Fruit fly (Drosophila melanogaster) whole organism, embryonic: ENCODE measurements around the gene Dhpr.

Source experiments
- ATbp ChIP-seq: fragments of 200-800 bp; sonication (Bioruptor generic); optimal IDR thresholded peaks from 2 replicates; lab custom pipeline; 2017; ENCODE audit warnings: missing biosample characterization, mild to moderate bottlenecking, missing genetic modification characterization, missing genetic modification reagents
- Atf-2 ChIP-seq: fragments of 200-800 bp; sonication (Bioruptor generic); optimal IDR thresholded peaks from 2 replicates; lab custom pipeline; 2016; ENCODE audit warnings: missing biosample characterization, missing genetic modification characterization
- CG11456 ChIP-seq: fragments of 200-800 bp; sonication (Bioruptor generic); IDR thresholded peaks from 3 replicates; pipeline ENCODE4 v1.3.6; 2022; ENCODE audit warnings: missing biosample characterization, missing genetic modification characterization
- CG11723 ChIP-seq: fragments of 200-800 bp; sonication (Bioruptor generic); optimal IDR thresholded peaks from 2 replicates; lab custom pipeline; 2017; ENCODE audit warnings: missing biosample characterization, mild to moderate bottlenecking, missing genetic modification characterization
- CG12391 ChIP-seq: fragments of 200-800 bp; sonication (Bioruptor generic); optimal IDR thresholded peaks from 3 replicates; lab custom pipeline; 2018; ENCODE audit warnings: missing biosample characterization, mild to moderate bottlenecking, missing genetic modification characterization, moderate library complexity
- CG15479 ChIP-seq: fragments of 200-800 bp; sonication (Bioruptor generic); optimal IDR thresholded peaks from 3 replicates; lab custom pipeline; 2019; ENCODE audit warnings: missing biosample characterization, mild to moderate bottlenecking, missing genetic modification characterization, moderate library complexity
- CG1647 ChIP-seq: fragments of 200-800 bp; sonication (Bioruptor generic); optimal IDR thresholded peaks from 3 replicates; lab custom pipeline; 2016; ENCODE audit warnings: missing biosample characterization, missing genetic modification characterization
- CG17361 ChIP-seq: fragments of 200-800 bp; sonication (Bioruptor generic); IDR thresholded peaks from 3 replicates; pipeline ENCODE4 v1.3.6; 2022; ENCODE audit warnings: missing biosample characterization, missing genetic modification characterization
- CG2116 ChIP-seq: fragments of 200-800 bp; sonication (Bioruptor generic); optimal IDR thresholded peaks from 3 replicates; lab custom pipeline; 2018; ENCODE audit warnings: missing biosample characterization, mild to moderate bottlenecking, missing genetic modification characterization
- CG2120 ChIP-seq: fragments of 200-800 bp; sonication (Bioruptor generic); optimal IDR thresholded peaks from 3 replicates; lab custom pipeline; 2016; ENCODE audit warnings: missing biosample characterization, missing genetic modification characterization
- CG3281 ChIP-seq: fragments of 200-800 bp; sonication (Bioruptor generic); optimal IDR thresholded peaks from 3 replicates; lab custom pipeline; 2017; ENCODE audit warnings: missing biosample characterization, mild to moderate bottlenecking, missing genetic modification characterization
- CG34376 ChIP-seq: fragments of 200-800 bp; sonication (Bioruptor generic); optimal IDR thresholded peaks from 2 replicates; lab custom pipeline; 2018; ENCODE audit warnings: missing biosample characterization, mild to moderate bottlenecking, missing genetic modification characterization
- CG4730 ChIP-seq: fragments of 200-800 bp; sonication (Bioruptor generic); IDR thresholded peaks from 2 replicates; pipeline ENCODE4 v1.3.6; 2022; ENCODE audit warnings: missing biosample characterization, missing genetic modification characterization
- CG5245 ChIP-seq: fragments of 200-800 bp; sonication (Bioruptor generic); optimal IDR thresholded peaks from 3 replicates; lab custom pipeline; 2016; ENCODE audit warnings: missing biosample characterization, missing genetic modification characterization
- CG8478 ChIP-seq: fragments of >200 bp; optimal IDR thresholded peaks from 2 replicates; lab custom pipeline; 2018
- CG8765 ChIP-seq: fragments of 200-800 bp; sonication (Bioruptor generic); IDR thresholded peaks from 2 replicates; pipeline ENCODE4 v1.3.6; 2022; ENCODE audit warnings: missing biosample characterization, missing genetic modification characterization
- CoRest ChIP-seq: fragments of 200-800 bp; sonication (Bioruptor generic); optimal IDR thresholded peaks from 3 replicates; lab custom pipeline; 2018; ENCODE audit warnings: missing biosample characterization, mild to moderate bottlenecking, missing genetic modification characterization, moderate library complexity
- D19A ChIP-seq: fragments of 200-800 bp; optimal IDR thresholded peaks from 3 replicates; lab custom pipeline; 2019; ENCODE audit warnings: missing biosample characterization, mild to moderate bottlenecking, missing genetic modification characterization, moderate library complexity
- Dbx ChIP-seq: fragments of 200-800 bp; sonication (Bioruptor generic); IDR thresholded peaks from 3 replicates; pipeline ENCODE4 v1.3.6; 2022; ENCODE audit warnings: missing biosample characterization, missing genetic modification characterization
- Deaf1 ChIP-seq: fragments of 200-800 bp; optimal IDR thresholded peaks from 3 replicates; lab custom pipeline; 2019; ENCODE audit warnings: missing biosample characterization, mild to moderate bottlenecking, missing genetic modification characterization, moderate library complexity
- Dll ChIP-seq: fragments of 200-800 bp; sonication (Bioruptor generic); IDR thresholded peaks from 4 replicates; pipeline ENCODE4 v1.3.6; 2022; ENCODE audit warnings: missing biosample characterization, missing genetic modification characterization; ENCODE audit not compliant: partially characterized antibody
- E2f2 ChIP-seq: fragments of 200-800 bp; sonication (Bioruptor generic); IDR thresholded peaks from 2 replicates; pipeline ENCODE4 v1.3.6; 2022; ENCODE audit warnings: missing biosample characterization, missing genetic modification characterization
- GATAe ChIP-seq: fragments of 200-800 bp; sonication (Bioruptor generic); conservative IDR thresholded peaks from 2 replicates; pipeline ENCODE4 v1.3.6; 2022; ENCODE audit warnings: missing biosample characterization, missing genetic modification characterization
- Ptx1 ChIP-seq: fragments of 200-800 bp; sonication (Bioruptor generic); IDR thresholded peaks from 2 replicates; pipeline ENCODE4 v1.3.6; 2022; ENCODE audit warnings: missing biosample characterization, missing genetic modification characterization
- Sry-δ ChIP-seq: fragments of 200-800 bp; sonication (Bioruptor generic); optimal IDR thresholded peaks from 2 replicates; lab custom pipeline; 2016; ENCODE audit warnings: missing biosample characterization, missing genetic modification characterization
- Xrp1 ChIP-seq: fragments of 200-800 bp; sonication (Bioruptor generic); IDR thresholded peaks from 2 replicates; pipeline ENCODE4 v1.3.6; 2022; ENCODE audit warnings: missing biosample characterization, missing genetic modification characterization
- al ChIP-seq: fragments of 200-800 bp; sonication (Bioruptor generic); IDR thresholded peaks from 2 replicates; pipeline ENCODE4 v1.3.6; 2022; ENCODE audit warnings: missing biosample characterization, missing genetic modification characterization
- amos ChIP-seq: fragments of 200-800 bp; sonication (Bioruptor generic); IDR thresholded peaks from 2 replicates; pipeline ENCODE4 v1.3.6; 2022; ENCODE audit warnings: missing biosample characterization, missing genetic modification characterization; ENCODE audit not compliant: partially characterized antibody
- bcd ChIP-seq: fragments of 200-800 bp; sonication (Bioruptor generic); optimal IDR thresholded peaks from 2 replicates; lab custom pipeline; 2017; ENCODE audit warnings: missing biosample characterization, mild to moderate bottlenecking, missing genetic modification characterization
- bigmax ChIP-seq: fragments of 200-800 bp; sonication (Bioruptor generic); optimal IDR thresholded peaks from 2 replicates; lab custom pipeline; 2018; ENCODE audit warnings: missing biosample characterization, mild to moderate bottlenecking, missing genetic modification characterization
- br ChIP-seq: fragments of >200 bp; optimal IDR thresholded peaks from 2 replicates; lab custom pipeline; 2017
- crp ChIP-seq, 2 experiments: fragments of 200-800 bp; sonication (Bioruptor generic); optimal IDR thresholded peaks; 2 replicates in 1 of 2; 3 replicates in 1 of 2; lab custom pipeline; 2017; ENCODE audit warnings: missing biosample characterization in 2 of 2, missing genetic modification characterization in 2 of 2, mild to moderate bottlenecking in 1 of 2, moderate library complexity in 1 of 2
- ewg ChIP-seq: fragments of 200-800 bp; sonication (Bioruptor generic); optimal IDR thresholded peaks from 3 replicates; lab custom pipeline; 2017; ENCODE audit warnings: mild to moderate bottlenecking, missing biosample characterization, missing genetic modification reagents, missing genetic modification characterization
- eyg ChIP-seq: fragments of 200-800 bp; sonication (Bioruptor generic); optimal IDR thresholded peaks from 3 replicates; lab custom pipeline; 2016; ENCODE audit warnings: missing biosample characterization, missing genetic modification characterization
- gsb-n ChIP-seq: fragments of 200-800 bp; sonication (Bioruptor generic); optimal IDR thresholded peaks from 3 replicates; lab custom pipeline; 2018; ENCODE audit warnings: missing biosample characterization, mild to moderate bottlenecking, missing genetic modification characterization
- insv ChIP-seq, 2 experiments: fragments of 200-800 bp; sonication (Bioruptor generic); optimal IDR thresholded peaks; 3 replicates each; lab custom pipeline; 2016 to 2018; ENCODE audit warnings: missing biosample characterization in 2 of 2, missing genetic modification characterization in 2 of 2
- jing ChIP-seq: fragments of 200-800 bp; sonication (Bioruptor generic); optimal IDR thresholded peaks from 2 replicates; lab custom pipeline; 2018; ENCODE audit warnings: missing biosample characterization, mild to moderate bottlenecking, missing genetic modification characterization
- jumu ChIP-seq: fragments of 200-800 bp; sonication (Bioruptor generic); optimal IDR thresholded peaks from 3 replicates; lab custom pipeline; 2016; ENCODE audit warnings: missing biosample characterization, missing genetic modification characterization
- lab ChIP-seq: fragments of 200-800 bp; sonication (Bioruptor generic); optimal IDR thresholded peaks from 3 replicates; lab custom pipeline; 2017; ENCODE audit warnings: missing biosample characterization, missing genetic modification characterization, mild to moderate bottlenecking, moderate library complexity, missing genetic modification reagents
- lola ChIP-seq, 3 experiments: fragments of >200 bp in 2 of 3; fragments of 200-800 bp in 1 of 3; sonication (Bioruptor generic) in 1 of 3; optimal IDR thresholded peaks; 2 replicates each; lab custom pipeline; 2017 to 2019; ENCODE audit warnings: missing biosample characterization in 3 of 3, missing genetic modification characterization in 3 of 3, mild to moderate bottlenecking in 1 of 3, moderate library complexity in 1 of 3
- oc ChIP-seq: fragments of 200-800 bp; sonication (Bioruptor generic); optimal IDR thresholded peaks from 2 replicates; lab custom pipeline; 2018; ENCODE audit warnings: missing biosample characterization, mild to moderate bottlenecking, missing genetic modification characterization, moderate library complexity
- pfk ChIP-seq: fragments of 200-800 bp; sonication (Bioruptor generic); optimal IDR thresholded peaks from 2 replicates; lab custom pipeline; 2018; ENCODE audit warnings: missing biosample characterization, mild to moderate bottlenecking, missing genetic modification characterization, moderate library complexity
- pho ChIP-seq: fragments of 200-800 bp; sonication (Bioruptor generic); optimal IDR thresholded peaks from 2 replicates; lab custom pipeline; 2016; ENCODE audit warnings: missing biosample characterization, missing genetic modification characterization
- salm ChIP-seq: fragments of 200-800 bp; sonication (Bioruptor generic); optimal IDR thresholded peaks from 2 replicates; lab custom pipeline; 2018; ENCODE audit warnings: missing biosample characterization, mild to moderate bottlenecking, missing genetic modification characterization
- stwl ChIP-seq: fragments of 200-800 bp; sonication (Bioruptor generic); optimal IDR thresholded peaks from 3 replicates; lab custom pipeline; 2018; ENCODE audit warnings: missing biosample characterization, mild to moderate bottlenecking, missing genetic modification characterization, moderate library complexity
- trh ChIP-seq: fragments of 200-800 bp; sonication (Bioruptor generic); optimal IDR thresholded peaks from 2 replicates; lab custom pipeline; 2016; ENCODE audit warnings: missing biosample characterization, missing genetic modification characterization
- vvl ChIP-seq: fragments of 200-800 bp; sonication (Bioruptor generic); IDR thresholded peaks from 2 replicates; pipeline ENCODE4 v1.3.6; 2022; ENCODE audit warnings: missing biosample characterization, missing genetic modification characterization
- zen2 ChIP-seq: fragments of 200-800 bp; sonication (Bioruptor generic); IDR thresholded peaks from 3 replicates; pipeline ENCODE4 v1.3.6; 2022; ENCODE audit warnings: missing biosample characterization, missing genetic modification characterization; ENCODE audit not compliant: partially characterized antibody

Gene Dhpr

dm6 chr3L:9136976-9137954, 2.9 kb downstream of the Dhpr start, which contains the start of the genes Use1 and nwk (continued):
- no peak for TF ChIP-seq Dbx
- TF ChIP-seq CG17361 (GFP tag; lab: Robert Waterston, UW), result peak; percentile 28; the same call in 1 of the 3 replicates
- no peak for TF ChIP-seq CG8478 (lab: Kevin White, UChicago)
- no peak for TF ChIP-seq lab (GFP tag; lab: Kevin White, UChicago)
- TF ChIP-seq CG3281, result no peak
- TF ChIP-seq CoRest, result peak; percentile 33
- TF ChIP-seq jing (GFP tag; lab: Kevin White, UChicago), result no peak
- TF ChIP-seq CG15479 (GFP tag; lab: Kevin White, UChicago), result no peak
- TF ChIP-seq amos (GFP tag; lab: Robert Waterston, UW), result peak; percentile 80
- no peak for TF ChIP-seq CG11723 (GFP tag; lab: Kevin White, UChicago)
- peak; percentile 88 for TF ChIP-seq stwl (tag; lab: Kevin White, UChicago)
- no peak for TF ChIP-seq insv (GFP tag; optimal IDR thresholded peaks at IDR 0.05; lab: Kevin White, UChicago)
- no peak for TF ChIP-seq CG4730
- TF ChIP-seq CG2116, result peak; percentile 54
- TF ChIP-seq oc, result no peak
- peak; percentile 8 for TF ChIP-seq pho
- peak; percentile 64 for TF ChIP-seq CG12391 (tag; lab: Kevin White, UChicago)
- no peak for TF ChIP-seq D19A (tag; lab: Kevin White, UChicago)
- TF ChIP-seq ATbp (GFP tag; lab: Kevin White, UChicago), result no peak
- no peak for TF ChIP-seq CG8765 (GFP tag; lab: Robert Waterston, UW)
- TF ChIP-seq al, result no peak
- TF ChIP-seq Dll, result peak; percentile 87
- no peak for TF ChIP-seq bcd
- peak in 1 of 2 experiments; percentile 64 for TF ChIP-seq crp (GFP tag; optimal IDR thresholded peaks at IDR 0.05; lab: Kevin White, UChicago)
- peak; percentile 51; the same call in 1 of the 2 replicates for TF ChIP-seq E2f2 (GFP tag; lab: Robert Waterston, UW)
- no peak for TF ChIP-seq pfk (GFP tag; lab: Kevin White, UChicago)
- TF ChIP-seq CG34376, result peak; percentile 58
- no peak for TF ChIP-seq CG1647
- no peak for TF ChIP-seq Xrp1 (GFP tag; lab: Robert Waterston, UW)
- no peak for TF ChIP-seq CG5245 (GFP tag; lab: Kevin White, UChicago)
- TF ChIP-seq eyg (GFP tag; lab: Kevin White, UChicago), result no peak
- TF ChIP-seq CG11456 (GFP tag; lab: Robert Waterston, UW), result no peak
- peak; percentile 35; the same call in 1 of the 2 replicates for TF ChIP-seq vvl
- peak; percentile 77 for TF ChIP-seq Sry-δ (GFP tag; lab: Kevin White, UChicago)
- peak; percentile 23; the same call in 1 of the 2 replicates for TF ChIP-seq Ptx1 (GFP tag; lab: Robert Waterston, UW)
- TF ChIP-seq zen2 (GFP tag; lab: Robert Waterston, UW), result no peak; the same call in 2 of the 3 replicates
- TF ChIP-seq ewg (GFP tag; lab: Kevin White, UChicago), result peak; percentile 85
- no peak for TF ChIP-seq bigmax (GFP tag; lab: Kevin White, UChicago)
- TF ChIP-seq salm (tag; lab: Kevin White, UChicago), result no peak
- no peak for TF ChIP-seq jumu (GFP tag; lab: Kevin White, UChicago)
- TF ChIP-seq Atf-2 (GFP tag; lab: Kevin White, UChicago), result no peak
- no peak for TF ChIP-seq Deaf1
- no peak for TF ChIP-seq br (lab: Kevin White, UChicago)
- no peak for TF ChIP-seq trh (GFP tag; lab: Kevin White, UChicago)
- peak in 1 of 3 experiments; percentile 14 for TF ChIP-seq lola (GFP tag; optimal IDR thresholded peaks at IDR 0.05; lab: Kevin White, UChicago)
- no peak for TF ChIP-seq gsb-n (tag; lab: Kevin White, UChicago)
- peak; percentile 21 for TF ChIP-seq CG2120 (GFP tag; lab: Kevin White, UChicago)
- TF ChIP-seq GATAe (GFP tag; lab: Robert Waterston, UW), result peak; percentile 50; the same call in 1 of the 2 replicates
